Fruit fly (Drosophila melanogaster): ENCODE results near the gene SA2.

The SA2 gene

dm6 chr3L:1478998-1479680 lies 41.5 kb upstream of the SA2 start (continued):
- TF ChIP-seq sim (GFP tag; IDR thresholded peaks at IDR 0.05) (peak; percentile 84), Gsc (GFP tag; IDR thresholded peaks at IDR 0.05) (peak; percentile 58), dati (GFP tag; IDR thresholded peaks at IDR 0.05) (peak; percentile 51), gcm2 (GFP tag; optimal IDR thresholded peaks at IDR 0.05) (no peak), Max (GFP tag; optimal IDR thresholded peaks at IDR 0.05) (peak; percentile 21), CG11456 (GFP tag; IDR thresholded peaks at IDR 0.05) (peak; percentile 64; the same call in 1 of the 3 replicates), CG10543 (GFP tag; optimal IDR thresholded peaks at IDR 0.05) (no peak), CG5180 (GFP tag; optimal IDR thresholded peaks at IDR 0.05) (no peak), Jarid2 (GFP tag; optimal IDR thresholded peaks at IDR 0.05) (no peak), ro (GFP tag; IDR thresholded peaks at IDR 0.05) (no peak), CG16813 (GFP tag; IDR thresholded peaks at IDR 0.05; ENCODE audit: partially characterized antibody) (no peak), Atf-2 (GFP tag; optimal IDR thresholded peaks at IDR 0.05) (peak; percentile 53), CG1603 (tag; optimal IDR thresholded peaks at IDR 0.05) (peak; percentile 85), CG9817 (tag; optimal IDR thresholded peaks at IDR 0.05) (no peak), CG1792 (GFP tag; optimal IDR thresholded peaks at IDR 0.05) (no peak), CG11093 (GFP tag; IDR thresholded peaks at IDR 0.05) (0 out of 3 replicates have a peak, but pooled peaks have one; percentile 38), aop (GFP tag; IDR thresholded peaks at IDR 0.05) (no peak), Nf-YA (GFP tag; IDR thresholded peaks at IDR 0.05) (no peak), CG14014 (GFP tag; IDR thresholded peaks at IDR 0.05) (peak; percentile 46), CG10431 (GFP tag; optimal IDR thresholded peaks at IDR 0.05) (no peak), Mad (GFP tag; optimal IDR thresholded peaks at IDR 0.05) (peak; percentile 48), CG10959 (GFP tag; IDR thresholded peaks at IDR 0.05) (peak; percentile 94), chif (GFP tag; optimal IDR thresholded peaks at IDR 0.05) (peak; percentile 54 to 88), pan (optimal IDR thresholded peaks at IDR 0.05) (peak in 1 of 2 experiments; percentile 7), pan (GFP tag; optimal IDR thresholded peaks at IDR 0.05 in 1 of 2, IDR thresholded peaks at IDR 0.05 in 1 of 2) (peak in 1 of 2 experiments; percentile 72), Kr (GFP tag; optimal IDR thresholded peaks at IDR 0.05) (peak; percentile 83), Spps (tag; optimal IDR thresholded peaks at IDR 0.05) (peak; percentile 34), CG15514 (GFP tag; optimal IDR thresholded peaks at IDR 0.05) (no peak), exex (tag; optimal IDR thresholded peaks at IDR 0.05) (no peak), CG31441 (GFP tag; IDR thresholded peaks at IDR 0.05) (peak; percentile 67), CG11247 (GFP tag; IDR thresholded peaks at IDR 0.05) (peak; percentile 56; the same call in 1 of the 2 replicates), btn (GFP tag; optimal IDR thresholded peaks at IDR 0.05) (peak; percentile 4), Neu2 (GFP tag; optimal IDR thresholded peaks at IDR 0.05; ENCODE audit: borderline replicate concordance) (no peak), her (GFP tag; optimal IDR thresholded peaks at IDR 0.05) (no peak), ttk (GFP tag; IDR thresholded peaks at IDR 0.05) (peak; percentile 59), onecut (GFP tag; IDR thresholded peaks at IDR 0.05) (peak; percentile 65), dysf (GFP tag; IDR thresholded peaks at IDR 0.05) (peak; percentile 60; the same call in 1 of the 3 replicates), CG15269 (tag; optimal IDR thresholded peaks at IDR 0.05) (peak; percentile 25), dpn (GFP tag; optimal IDR thresholded peaks at IDR 0.05) (peak; percentile 47 to 58), CG11398 (GFP tag; optimal IDR thresholded peaks at IDR 0.05) (peak; percentile 59), CG17912 (GFP tag; optimal IDR thresholded peaks at IDR 0.05) (no peak), ash1 (GFP tag; optimal IDR thresholded peaks at IDR 0.05) (no peak), CG3726 (GFP tag; IDR thresholded peaks at IDR 0.05) (peak; percentile 73; the same call in 2 of the 3 replicates), kay (GFP tag; optimal IDR thresholded peaks at IDR 0.05) (peak; percentile 15), maf-S (GFP tag; optimal IDR thresholded peaks at IDR 0.05) (peak; percentile 14), ems (GFP tag; optimal IDR thresholded peaks at IDR 0.05) (no peak), ranshi (GFP tag; IDR thresholded peaks at IDR 0.05) (peak; percentile 68; the same call in 1 of the 2 replicates), disco-r (GFP tag; optimal IDR thresholded peaks at IDR 0.05) (peak; percentile 38), oc (tag; optimal IDR thresholded peaks at IDR 0.05) (peak; percentile 38), psq (GFP tag; optimal IDR thresholded peaks at IDR 0.05) (no peak)
